Fruit fly (Drosophila melanogaster) whole organism, embryonic: Measurements from ENCODE around the gene Cdk1.

ENCODE experiments used
- C15 ChIP-seq: fragments of 200-800 bp; sonication (Bioruptor generic); IDR thresholded peaks from 3 replicates; pipeline ENCODE4 v1.3.6; 2022; ENCODE audit warnings: missing biosample characterization, missing genetic modification characterization
- CG10274 ChIP-seq: fragments of 200-800 bp; sonication (Bioruptor generic); optimal IDR thresholded peaks from 3 replicates; lab custom pipeline; 2017; ENCODE audit warnings: missing biosample characterization, mild to moderate bottlenecking, missing genetic modification characterization
- CG10431 ChIP-seq: fragments of 200-800 bp; sonication (Bioruptor generic); optimal IDR thresholded peaks from 3 replicates; lab custom pipeline; 2018; ENCODE audit warnings: missing biosample characterization, mild to moderate bottlenecking, missing genetic modification characterization
- CG12155 ChIP-seq: fragments of 200-800 bp; sonication (Bioruptor generic); optimal IDR thresholded peaks from 3 replicates; lab custom pipeline; 2016; ENCODE audit warnings: missing biosample characterization, missing genetic modification characterization
- CG12391 ChIP-seq: fragments of 200-800 bp; sonication (Bioruptor generic); optimal IDR thresholded peaks from 3 replicates; lab custom pipeline; 2018; ENCODE audit warnings: missing biosample characterization, mild to moderate bottlenecking, missing genetic modification characterization, moderate library complexity
- CG13424 ChIP-seq: fragments of 200-800 bp; sonication (Bioruptor generic); optimal IDR thresholded peaks from 2 replicates; lab custom pipeline; 2019; ENCODE audit warnings: missing biosample characterization, mild to moderate bottlenecking, missing genetic modification characterization, moderate library complexity
- CG15269 ChIP-seq: fragments of 200-800 bp; sonication (Bioruptor generic); optimal IDR thresholded peaks from 2 replicates; lab custom pipeline; 2018; ENCODE audit warnings: missing biosample characterization, mild to moderate bottlenecking, missing genetic modification characterization, moderate library complexity
- CG1529 ChIP-seq: fragments of 200-800 bp; sonication (Bioruptor generic); optimal IDR thresholded peaks from 3 replicates; lab custom pipeline; 2018; ENCODE audit warnings: missing biosample characterization, missing genetic modification characterization
- CG30431 ChIP-seq: fragments of 200-800 bp; sonication (Bioruptor generic); optimal IDR thresholded peaks from 2 replicates; lab custom pipeline; 2017; ENCODE audit warnings: missing biosample characterization, missing genetic modification characterization
- CG33557 ChIP-seq: fragments of 200-800 bp; sonication (Bioruptor generic); optimal IDR thresholded peaks from 2 replicates; lab custom pipeline; 2019; ENCODE audit warnings: missing biosample characterization, mild to moderate bottlenecking, missing genetic modification characterization, moderate library complexity
- CG6254 ChIP-seq: fragments of 200-800 bp; sonication (Bioruptor generic); optimal IDR thresholded peaks from 3 replicates; lab custom pipeline; 2017; ENCODE audit warnings: mild to moderate bottlenecking, missing biosample characterization, missing genetic modification reagents, missing genetic modification characterization
- CG7271 ChIP-seq: fragments of 200-800 bp; sonication (Bioruptor generic); optimal IDR thresholded peaks from 2 replicates; lab custom pipeline; 2018; ENCODE audit warnings: missing biosample characterization, mild to moderate bottlenecking, missing genetic modification characterization, moderate library complexity
- CG8281 ChIP-seq: fragments of 200-800 bp; sonication (Bioruptor generic); optimal IDR thresholded peaks from 2 replicates; lab custom pipeline; 2018; ENCODE audit warnings: missing biosample characterization, mild to moderate bottlenecking, missing genetic modification characterization, moderate library complexity
- CG8944 ChIP-seq: fragments of 200-800 bp; sonication (Bioruptor generic); optimal IDR thresholded peaks from 3 replicates; lab custom pipeline; 2016; ENCODE audit warnings: missing biosample characterization, missing genetic modification characterization
- Dll ChIP-seq: fragments of 200-800 bp; sonication (Bioruptor generic); IDR thresholded peaks from 4 replicates; pipeline ENCODE4 v1.3.6; 2022; ENCODE audit warnings: missing biosample characterization, missing genetic modification characterization; ENCODE audit not compliant: partially characterized antibody
- Doc3 ChIP-seq: fragments of 200-800 bp; sonication (Bioruptor generic); IDR thresholded peaks from 3 replicates; pipeline ENCODE4 v1.3.6; 2022; ENCODE audit warnings: missing biosample characterization, missing genetic modification characterization; ENCODE audit not compliant: partially characterized antibody
- Eip74EF ChIP-seq, 2 experiments: fragments of 200-800 bp in 1 of 2; fragments of >200 bp in 1 of 2; sonication (Bioruptor generic) in 1 of 2; optimal IDR thresholded peaks; 2 replicates each; lab custom pipeline; 2017 to 2019; ENCODE audit warnings: missing biosample characterization in 2 of 2, missing genetic modification characterization in 2 of 2, mild to moderate bottlenecking in 1 of 2, moderate library complexity in 1 of 2
- Hey ChIP-seq: fragments of 200-800 bp; sonication (Bioruptor generic); optimal IDR thresholded peaks from 3 replicates; lab custom pipeline; 2018; ENCODE audit warnings: missing biosample characterization, mild to moderate bottlenecking, missing genetic modification characterization
- Hr39 ChIP-seq: fragments of >200 bp; optimal IDR thresholded peaks from 2 replicates; lab custom pipeline; 2017
- Lpt ChIP-seq: fragments of >200 bp; optimal IDR thresholded peaks from 2 replicates; lab custom pipeline; 2018; ENCODE audit warnings: missing biosample characterization, missing genetic modification characterization
- Nf-YA ChIP-seq: fragments of 200-800 bp; sonication (Bioruptor generic); IDR thresholded peaks from 2 replicates; pipeline ENCODE4 v1.3.6; 2022; ENCODE audit warnings: missing biosample characterization, missing genetic modification characterization
- Nf-YB ChIP-seq: fragments of 200-800 bp; sonication (Bioruptor generic); optimal IDR thresholded peaks from 3 replicates; lab custom pipeline; 2019; ENCODE audit warnings: missing biosample characterization, mild to moderate bottlenecking, missing genetic modification characterization, moderate library complexity
- Pdp1 ChIP-seq, 2 experiments: fragments of 200-800 bp; sonication (Bioruptor generic); optimal IDR thresholded peaks; 3 replicates each; lab custom pipeline; 2016; ENCODE audit warnings: missing biosample characterization in 2 of 2, missing genetic modification characterization in 2 of 2, mild to moderate bottlenecking in 1 of 2, moderate library complexity in 1 of 2
- Rx ChIP-seq: fragments of 200-800 bp; sonication (Bioruptor generic); IDR thresholded peaks from 2 replicates; pipeline ENCODE4 v1.3.6; 2022; ENCODE audit warnings: missing biosample characterization, missing genetic modification characterization
- Side ChIP-seq: fragments of 200-800 bp; sonication (Bioruptor generic); optimal IDR thresholded peaks from 2 replicates; lab custom pipeline; 2016; ENCODE audit warnings: missing biosample characterization, missing genetic modification characterization
- Sox100B ChIP-seq: fragments of 200-800 bp; sonication (Bioruptor generic); optimal IDR thresholded peaks from 3 replicates; lab custom pipeline; 2018; ENCODE audit warnings: missing biosample characterization, mild to moderate bottlenecking, missing genetic modification characterization
- Sry-δ ChIP-seq: fragments of 200-800 bp; sonication (Bioruptor generic); optimal IDR thresholded peaks from 2 replicates; lab custom pipeline; 2016; ENCODE audit warnings: missing biosample characterization, missing genetic modification characterization
- amos ChIP-seq: fragments of 200-800 bp; sonication (Bioruptor generic); IDR thresholded peaks from 2 replicates; pipeline ENCODE4 v1.3.6; 2022; ENCODE audit warnings: missing biosample characterization, missing genetic modification characterization; ENCODE audit not compliant: partially characterized antibody
- bbx ChIP-seq: fragments of 200-800 bp; sonication (Bioruptor generic); IDR thresholded peaks from 2 replicates; pipeline ENCODE4 v1.3.6; 2022; ENCODE audit warnings: missing biosample characterization, missing genetic modification characterization; ENCODE audit not compliant: partially characterized antibody
- cato ChIP-seq: fragments of 200-800 bp; sonication (Bioruptor generic); optimal IDR thresholded peaks from 2 replicates; lab custom pipeline; 2016; ENCODE audit warnings: missing biosample characterization, missing genetic modification characterization, borderline replicate concordance
- caup ChIP-seq: fragments of 200-800 bp; sonication (Bioruptor generic); optimal IDR thresholded peaks from 3 replicates; lab custom pipeline; 2017; ENCODE audit warnings: missing biosample characterization, mild to moderate bottlenecking, missing genetic modification characterization, moderate library complexity; ENCODE audit not compliant: severe bottlenecking
- chm ChIP-seq: fragments of 200-800 bp; sonication (Bioruptor generic); IDR thresholded peaks from 2 replicates; pipeline ENCODE4 v1.3.6; 2022; ENCODE audit warnings: missing biosample characterization, missing genetic modification characterization
- dmrt11E ChIP-seq: fragments of 200-800 bp; sonication (Bioruptor generic); optimal IDR thresholded peaks from 3 replicates; lab custom pipeline; 2018; ENCODE audit warnings: missing biosample characterization, mild to moderate bottlenecking, missing genetic modification characterization, moderate library complexity
- ewg ChIP-seq: fragments of 200-800 bp; sonication (Bioruptor generic); optimal IDR thresholded peaks from 3 replicates; lab custom pipeline; 2017; ENCODE audit warnings: mild to moderate bottlenecking, missing biosample characterization, missing genetic modification reagents, missing genetic modification characterization
- eyg ChIP-seq: fragments of 200-800 bp; sonication (Bioruptor generic); optimal IDR thresholded peaks from 3 replicates; lab custom pipeline; 2016; ENCODE audit warnings: missing biosample characterization, missing genetic modification characterization
- ham ChIP-seq: fragments of 200-800 bp; sonication (Bioruptor generic); IDR thresholded peaks from 2 replicates; pipeline ENCODE4 v1.3.6; 2022; ENCODE audit warnings: missing biosample characterization, missing genetic modification characterization
- nerfin-1 ChIP-seq: fragments of 200-800 bp; sonication (Bioruptor generic); optimal IDR thresholded peaks from 3 replicates; lab custom pipeline; 2019; ENCODE audit warnings: missing biosample characterization, mild to moderate bottlenecking, missing genetic modification characterization, moderate library complexity
- pfk ChIP-seq: fragments of 200-800 bp; sonication (Bioruptor generic); optimal IDR thresholded peaks from 2 replicates; lab custom pipeline; 2018; ENCODE audit warnings: missing biosample characterization, mild to moderate bottlenecking, missing genetic modification characterization, moderate library complexity
- rib ChIP-seq: fragments of 200-800 bp; sonication (Bioruptor generic); IDR thresholded peaks from 2 replicates; pipeline ENCODE4 v1.3.6; 2022; ENCODE audit warnings: missing biosample characterization, missing genetic modification characterization
- sima ChIP-seq: fragments of 200-800 bp; sonication (Bioruptor generic); optimal IDR thresholded peaks from 2 replicates; lab custom pipeline; 2016; ENCODE audit warnings: missing biosample characterization, missing genetic modification characterization
- tap ChIP-seq: fragments of 200-800 bp; optimal IDR thresholded peaks from 3 replicates; lab custom pipeline; 2019; ENCODE audit warnings: missing biosample characterization, mild to moderate bottlenecking, missing genetic modification characterization, moderate library complexity
- tll ChIP-seq, 2 experiments: fragments of 200-800 bp in 1 of 2; fragments of >200 bp in 1 of 2; sonication (Bioruptor generic) in 1 of 2; optimal IDR thresholded peaks; 2 replicates each; lab custom pipeline; 2017 to 2019; ENCODE audit warnings: missing biosample characterization in 2 of 2, missing genetic modification characterization in 2 of 2, mild to moderate bottlenecking in 1 of 2, moderate library complexity in 1 of 2
- tna ChIP-seq: fragments of 200-800 bp; sonication (Bioruptor generic); IDR thresholded peaks from 2 replicates; pipeline ENCODE4 v1.3.6; 2022; ENCODE audit warnings: missing biosample characterization, missing genetic modification characterization; ENCODE audit not compliant: partially characterized antibody
- tup ChIP-seq: fragments of 200-800 bp; sonication (Bioruptor generic); optimal IDR thresholded peaks from 2 replicates; lab custom pipeline; 2016; ENCODE audit warnings: missing biosample characterization, mild to moderate bottlenecking, missing genetic modification characterization, moderate library complexity
- tx ChIP-seq: fragments of 200-800 bp; sonication (Bioruptor generic); optimal IDR thresholded peaks from 2 replicates; lab custom pipeline; 2016; ENCODE audit warnings: missing biosample characterization, missing genetic modification characterization
- vvl ChIP-seq: fragments of 200-800 bp; sonication (Bioruptor generic); IDR thresholded peaks from 2 replicates; pipeline ENCODE4 v1.3.6; 2022; ENCODE audit warnings: missing biosample characterization, missing genetic modification characterization
- yki ChIP-seq: fragments of >200 bp; optimal IDR thresholded peaks from 3 replicates; lab custom pipeline; 2018
- zf30C ChIP-seq: fragments of 200-800 bp; sonication (Bioruptor generic); optimal IDR thresholded peaks from 3 replicates; lab custom pipeline; 2018; ENCODE audit warnings: missing biosample characterization, mild to moderate bottlenecking, missing genetic modification characterization

The Cdk1 gene

dm6 chr2L:10375464-10376236, 10.4 kb downstream of the Cdk1 start, which contains the start of the genes CG33303 and dpr19 (continued):
- TF ChIP-seq nerfin-1 (tag; lab: Kevin White, UChicago) (peak; percentile 76), Hey (tag; lab: Kevin White, UChicago) (no peak), vvl (GFP tag; lab: Robert Waterston, UW) (peak; percentile 83), sima (no peak), CG1529 (GFP tag; lab: Kevin White, UChicago) (peak; percentile 33), Side (GFP tag; lab: Kevin White, UChicago) (no peak), CG33557 (GFP tag; lab: Kevin White, UChicago) (peak; percentile 74), bbx (0 out of 2 replicates have a peak, but pooled peaks have one; percentile 19), eyg (GFP tag; lab: Kevin White, UChicago) (no peak), CG15269 (tag; lab: Kevin White, UChicago) (peak; percentile 87), CG7271 (tag; lab: Kevin White, UChicago) (peak; percentile 73), CG12391 (tag; lab: Kevin White, UChicago) (peak; percentile 92), CG6254 (GFP tag; lab: Kevin White, UChicago) (peak; percentile 38), CG8281 (peak; percentile 4), Nf-YA (GFP tag; lab: Robert Waterston, UW) (no peak), C15 (no peak), Nf-YB (GFP tag; lab: Kevin White, UChicago) (peak; percentile 49), tx (GFP tag; lab: Kevin White, UChicago) (no peak), cato (no peak), CG30431 (no peak), Sox100B (peak; percentile 83), CG10274 (no peak), tap (tag; lab: Kevin White, UChicago) (peak; percentile 76), Doc3 (GFP tag; lab: Robert Waterston, UW) (no peak), rib (GFP tag; lab: Robert Waterston, UW) (no peak), caup (GFP tag; lab: Kevin White, UChicago) (peak; percentile 74), CG10431 (GFP tag; lab: Kevin White, UChicago) (peak; percentile 46), chm (GFP tag; lab: Robert Waterston, UW) (no peak; the same call in 1 of the 2 replicates), Rx (GFP tag; lab: Robert Waterston, UW) (no peak), CG12155 (GFP tag; lab: Kevin White, UChicago) (peak; percentile 50), ham (GFP tag; lab: Robert Waterston, UW) (no peak), Pdp1 (GFP tag; optimal IDR thresholded peaks at IDR 0.05; lab: Kevin White, UChicago) (no peak), CG8944 (GFP tag; lab: Kevin White, UChicago) (no peak), tll (GFP tag; optimal IDR thresholded peaks at IDR 0.05; lab: Kevin White, UChicago) (no peak), tup (GFP tag; lab: Kevin White, UChicago) (no peak), Eip74EF (GFP tag; optimal IDR thresholded peaks at IDR 0.05; lab: Kevin White, UChicago) (peak in 1 of 2 experiments; percentile 79), Hr39 (lab: Kevin White, UChicago) (no peak), ewg (peak; percentile 31), amos (GFP tag; lab: Robert Waterston, UW) (no peak; the same call in 1 of the 2 replicates), dmrt11E (peak; percentile 79), CG13424 (peak; percentile 89), Sry-δ (GFP tag; lab: Kevin White, UChicago) (no peak), Dll (GFP tag; lab: Robert Waterston, UW) (peak; percentile 38; the same call in 1 of the 4 replicates), Lpt (no peak), pfk (GFP tag; lab: Kevin White, UChicago) (peak; percentile 61), zf30C (GFP tag; lab: Kevin White, UChicago) (no peak), yki (lab: Kevin White, UChicago) (no peak), tna (GFP tag; lab: Robert Waterston, UW) (no peak)
